Fruit fly (Drosophila melanogaster): Measurements from ENCODE around the gene CG3708.

The CG3708 gene

dm6 chrX:940580-941184, 10.8 kb upstream of the CG3708 start, which contains the start of the genes CG3704 and mus81 (continued):
- peak; percentile 37 for TF ChIP-seq CG12659 (GFP tag; optimal IDR thresholded peaks at IDR 0.05)
- peak; percentile 41; the same call in 1 of the 3 replicates for TF ChIP-seq CG16813 (GFP tag; IDR thresholded peaks at IDR 0.05; ENCODE audit: partially characterized antibody)
- TF ChIP-seq Ets65A (GFP tag) = peak; percentile 10
- no peak for TF ChIP-seq lola (GFP tag; optimal IDR thresholded peaks at IDR 0.05)
- peak; percentile 87 for TF ChIP-seq CG9797 (GFP tag; optimal IDR thresholded peaks at IDR 0.05)
- 0 out of 2 replicates have a peak, but pooled peaks have one; percentile 18 for TF ChIP-seq Bgb (GFP tag; IDR thresholded peaks at IDR 0.05; ENCODE audit: partially characterized antibody)
- TF ChIP-seq inv (GFP tag; IDR thresholded peaks at IDR 0.05; ENCODE audit: partially characterized antibody) = peak; percentile 35; the same call in 1 of the 2 replicates
- TF ChIP-seq BEAF-32 (GFP tag; optimal IDR thresholded peaks at IDR 0.05) = peak; percentile 77
- TF ChIP-seq E2f2 (GFP tag; IDR thresholded peaks at IDR 0.05) = peak; percentile 83
- TF ChIP-seq gsb-n (tag; optimal IDR thresholded peaks at IDR 0.05) = peak; percentile 2
- TF ChIP-seq CG34224 (GFP tag; IDR thresholded peaks at IDR 0.05; ENCODE audit: partially characterized antibody) = 0 out of 3 replicates have a peak, but pooled peaks have one; percentile 40
- 0 out of 3 replicates have a peak, but pooled peaks have one; percentile 15 for TF ChIP-seq CG6791 (GFP tag; IDR thresholded peaks at IDR 0.05; ENCODE audit: partially characterized antibody)
- no peak for TF ChIP-seq Sox100B (GFP tag; optimal IDR thresholded peaks at IDR 0.05)
- peak; percentile 5 for TF ChIP-seq CG10147 (GFP tag; optimal IDR thresholded peaks at IDR 0.05)
- peak; percentile 30 for TF ChIP-seq ewg (GFP tag; optimal IDR thresholded peaks at IDR 0.05)
- peak; percentile 33 for TF ChIP-seq CoRest (tag; optimal IDR thresholded peaks at IDR 0.05)
- TF ChIP-seq nmo (GFP tag; optimal IDR thresholded peaks at IDR 0.05) = peak; percentile 45
- TF ChIP-seq her (GFP tag; optimal IDR thresholded peaks at IDR 0.05) = peak; percentile 36
- no peak for TF ChIP-seq lilli (GFP tag; optimal IDR thresholded peaks at IDR 0.05)
- TF ChIP-seq CG13287 (GFP tag; IDR thresholded peaks at IDR 0.05; ENCODE audit: partially characterized antibody) = peak; percentile 72
- TF ChIP-seq CG3847 (GFP tag; IDR thresholded peaks at IDR 0.05) = 0 out of 2 replicates have a peak, but pooled peaks have one; percentile 7
- peak in 1 of 2 experiments; percentile 22 for TF ChIP-seq Pdp1 (GFP tag; optimal IDR thresholded peaks at IDR 0.05)
- no peak for TF ChIP-seq scrt (GFP tag; optimal IDR thresholded peaks at IDR 0.05)
- peak; percentile 72 for TF ChIP-seq CG15514 (GFP tag; optimal IDR thresholded peaks at IDR 0.05)
- TF ChIP-seq ap (GFP tag; IDR thresholded peaks at IDR 0.05) = no peak
- peak; percentile 26 for TF ChIP-seq CG7928 (GFP tag; optimal IDR thresholded peaks at IDR 0.05)
- TF ChIP-seq unc-4 (GFP tag; IDR thresholded peaks at IDR 0.05; ENCODE audit: partially characterized antibody) = peak; percentile 66
- peak; percentile 16; the same call in 1 of the 2 replicates for TF ChIP-seq slbo (GFP tag; IDR thresholded peaks at IDR 0.05)
- TF ChIP-seq HLH4C (GFP tag; IDR thresholded peaks at IDR 0.05; ENCODE audit: partially characterized antibody) = 0 out of 3 replicates have a peak, but pooled peaks have one; percentile 29
- TF ChIP-seq Sin3A (optimal IDR thresholded peaks at IDR 0.05) = peak; percentile 88
- TF ChIP-seq YL-1 (GFP tag; optimal IDR thresholded peaks at IDR 0.05) = peak; percentile 44
- TF ChIP-seq insv (GFP tag; optimal IDR thresholded peaks at IDR 0.05) = no peak
- TF ChIP-seq phol (tag; optimal IDR thresholded peaks at IDR 0.05) = peak; percentile 70
- TF ChIP-seq Sry-δ (GFP tag; optimal IDR thresholded peaks at IDR 0.05) = peak; percentile 86
- no peak for TF ChIP-seq kay (GFP tag; optimal IDR thresholded peaks at IDR 0.05)
- TF ChIP-seq CG2120 (GFP tag; optimal IDR thresholded peaks at IDR 0.05) = peak; percentile 14

DNA sequence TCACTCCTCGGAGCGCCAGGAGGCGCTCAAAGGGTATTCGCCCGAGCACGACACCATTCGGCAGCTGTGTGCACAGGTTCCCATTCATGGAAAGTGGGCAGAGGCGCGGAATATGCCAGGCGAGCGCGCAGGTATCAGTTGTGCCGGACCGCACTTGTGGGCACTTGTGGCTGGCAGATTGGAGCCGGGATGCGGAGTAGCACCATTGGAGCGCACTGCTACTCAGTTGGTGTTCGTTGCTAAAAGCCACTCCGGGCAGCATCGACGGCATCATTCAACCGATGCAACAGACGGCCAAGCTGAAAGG, 6.0 kb upstream of the CG3708 start:
- TF ChIP-seq schlank (tag; optimal IDR thresholded peaks at IDR 0.05) (no peak), CrebB (tag; optimal IDR thresholded peaks at IDR 0.05) (no peak), CG9797 (GFP tag; optimal IDR thresholded peaks at IDR 0.05) (no peak), CG8944 (GFP tag; optimal IDR thresholded peaks at IDR 0.05) (no peak), CG3847 (GFP tag; IDR thresholded peaks at IDR 0.05) (no peak), CG18619 (GFP tag; optimal IDR thresholded peaks at IDR 0.05) (no peak), Hr39 (optimal IDR thresholded peaks at IDR 0.05) (peak; percentile 91)
